Fruit fly (Drosophila melanogaster) whole organism, adult: Measurements from ENCODE around the gene Spase25.

ENCODE experiments used
- CG11617 ChIP-seq: fragments of 200-800 bp; sonication (Bioruptor generic); optimal IDR thresholded peaks from 2 replicates; lab custom pipeline; 2017; ENCODE audit warnings: mild to moderate bottlenecking, missing biosample characterization, missing genetic modification reagents, missing genetic modification characterization
- CG12768 ChIP-seq: fragments of 200-800 bp; sonication (Bioruptor generic); optimal IDR thresholded peaks from 2 replicates; lab custom pipeline; 2017; ENCODE audit warnings: missing biosample characterization, missing genetic modification characterization, mild to moderate bottlenecking, moderate library complexity, missing genetic modification reagents
- CG14711 ChIP-seq: fragments of 200-800 bp; sonication (Bioruptor generic); optimal IDR thresholded peaks from 2 replicates; lab custom pipeline; 2018; ENCODE audit warnings: missing biosample characterization, mild to moderate bottlenecking, missing genetic modification characterization, moderate library complexity
- CG7045 ChIP-seq: fragments of 200-800 bp; sonication (Bioruptor generic); optimal IDR thresholded peaks from 2 replicates; lab custom pipeline; 2017; ENCODE audit warnings: missing biosample characterization, mild to moderate bottlenecking, missing genetic modification characterization
- Clk ChIP-seq: fragments of 200-800 bp; sonication (Bioruptor generic); optimal IDR thresholded peaks from 2 replicates; lab custom pipeline; 2017; ENCODE audit warnings: missing biosample characterization, missing genetic modification characterization
- Mnt ChIP-seq: fragments of 200-800 bp; sonication (Bioruptor generic); optimal IDR thresholded peaks from 2 replicates; lab custom pipeline; 2016; ENCODE audit warnings: missing biosample characterization, mild to moderate bottlenecking, missing genetic modification characterization
- cnc ChIP-seq, 2 experiments: fragments of >200 bp; optimal IDR thresholded peaks; 2 replicates each; lab custom pipeline; 2017
- kay ChIP-seq: fragments of 200-800 bp; sonication (Bioruptor generic); peaks from one replicate; lab custom pipeline; 2016; ENCODE audit warnings: missing biosample characterization, missing genetic modification characterization, borderline replicate concordance
- ovo ChIP-seq: fragments of 200-800 bp; sonication (Bioruptor generic); optimal IDR thresholded peaks from 2 replicates; lab custom pipeline; 2016; ENCODE audit warnings: missing biosample characterization, missing genetic modification characterization

dm6 chrX:11451630-11452029, 33.4 kb upstream of the Spase25 start:
- TF ChIP-seq CG11617 (GFP tag; lab: Kevin White, UChicago), result no peak
- no peak for TF ChIP-seq Mnt (GFP tag; lab: Kevin White, UChicago)
- no peak for TF ChIP-seq CG12768 (GFP tag; lab: Kevin White, UChicago)
- no peak for TF ChIP-seq Clk (GFP tag; lab: Kevin White, UChicago)
- no peak for TF ChIP-seq CG14711
- no peak for TF ChIP-seq CG7045
- no peak for TF ChIP-seq cnc (optimal IDR thresholded peaks at IDR 0.05; lab: Kevin White, UChicago)
- TF ChIP-seq kay (GFP tag; lab: Kevin White, UChicago), result no peak
- no peak for TF ChIP-seq ovo (GFP tag; lab: Kevin White, UChicago)
